Worm (Caenorhabditis elegans) whole organism, young adult: ENCODE measurements around the gene gtap-2.
A peak's percentile ranks its signal among the peaks of the same experiment; 100 is the strongest.

Experiments used
- B0019.2 ChIP-seq: fragments of 200-800 bp; sonication (Bioruptor generic); conservative IDR thresholded peaks from 2 replicates; pipeline ENCODE4 v1.3.6; 2022; ENCODE audit warnings: missing genetic modification reagents, missing genetic modification characterization, missing compliant biosample characterization
- D2030.7 ChIP-seq: fragments of 200-800 bp; sonication (Bioruptor generic); IDR thresholded peaks from 2 replicates; pipeline ENCODE4 v1.3.6; 2022; ENCODE audit warnings: missing genetic modification reagents, missing genetic modification characterization, missing compliant biosample characterization
- F10E7.11 ChIP-seq: sonication (generic microtip); optimal IDR thresholded peaks from 2 replicates; lab custom pipeline; 2017; ENCODE audit warnings: mild to moderate bottlenecking, missing genetic modification characterization, moderate library complexity, missing compliant biosample characterization
- F33H1.4 ChIP-seq: fragments of 200-800 bp; sonication (Bioruptor generic); IDR thresholded peaks from 2 replicates; pipeline ENCODE4 v1.3.6; 2022; ENCODE audit warnings: missing genetic modification reagents, missing genetic modification characterization, missing compliant biosample characterization
- F57A8.1 ChIP-seq: fragments of 200-800 bp; sonication (Bioruptor generic); optimal IDR thresholded peaks from 2 replicates; lab custom pipeline; 2018; ENCODE audit warnings: mild to moderate bottlenecking, missing genetic modification characterization, moderate library complexity, missing compliant biosample characterization
- T07F8.4 ChIP-seq: sonication (generic microtip); optimal IDR thresholded peaks from 2 replicates; lab custom pipeline; 2016; ENCODE audit warnings: mild to moderate bottlenecking, missing genetic modification characterization, moderate library complexity, missing compliant biosample characterization
- Y56A3A.18 ChIP-seq: fragments of 200-800 bp; sonication (Bioruptor generic); IDR thresholded peaks from 2 replicates; pipeline ENCODE4 v1.3.6; 2022; ENCODE audit warnings: missing genetic modification reagents, missing genetic modification characterization, missing compliant biosample characterization
- ama-1 ChIP-seq, 3 experiments: fragments of 150-350 bp in 1 of 3; sonication (generic microtip) in 2 of 3; optimal IDR thresholded peaks; 2 replicates each; lab custom pipeline; 2014 to 2018; ENCODE audit warnings: missing biosample characterization in 2 of 3, missing genetic modification characterization in 2 of 3, missing genetic modification reagents in 2 of 3
- aptf-3 ChIP-seq: fragments of 200-800 bp; sonication (Bioruptor generic); IDR thresholded peaks from 2 replicates; pipeline ENCODE4 v1.3.6; 2022; ENCODE audit warnings: missing genetic modification characterization, missing compliant biosample characterization
- attf-5 ChIP-seq: fragments of 200-800 bp; sonication (Bioruptor generic); optimal IDR thresholded peaks from 2 replicates; lab custom pipeline; 2018; ENCODE audit warnings: mild to moderate bottlenecking, missing genetic modification characterization, missing compliant biosample characterization
- bed-2 ChIP-seq: fragments of 200-800 bp; sonication (Bioruptor generic); IDR thresholded peaks from 2 replicates; pipeline ENCODE4 v1.3.6; 2022; ENCODE audit warnings: missing genetic modification reagents, missing genetic modification characterization, missing compliant biosample characterization
- ccch-3 ChIP-seq: fragments of 200-800 bp; sonication (Bioruptor generic); optimal IDR thresholded peaks from 2 replicates; lab custom pipeline; 2018; ENCODE audit warnings: mild to moderate bottlenecking, missing genetic modification characterization, missing compliant biosample characterization
- cebp-2 ChIP-seq: fragments of 200-800 bp; sonication (Bioruptor generic); IDR thresholded peaks from 2 replicates; pipeline ENCODE4 v1.3.6; 2022; ENCODE audit warnings: missing genetic modification characterization, missing compliant biosample characterization
- ceh-100 ChIP-seq: fragments of 200-800 bp; sonication (Bioruptor generic); IDR thresholded peaks from 2 replicates; pipeline ENCODE4 v1.3.6; 2022; ENCODE audit warnings: missing genetic modification reagents, missing genetic modification characterization, missing compliant biosample characterization
- ceh-27 ChIP-seq: fragments of 200-800 bp; sonication (Bioruptor generic); optimal IDR thresholded peaks from 2 replicates; lab custom pipeline; 2018; ENCODE audit warnings: mild to moderate bottlenecking, missing genetic modification characterization, moderate library complexity, missing compliant biosample characterization
- ceh-58 ChIP-seq: fragments of 200-800 bp; sonication (Bioruptor generic); IDR thresholded peaks from 2 replicates; pipeline ENCODE4 v1.3.6; 2022; ENCODE audit warnings: missing genetic modification characterization, missing compliant biosample characterization
- ceh-91 ChIP-seq: fragments of 200-800 bp; sonication (Bioruptor generic); IDR thresholded peaks from 2 replicates; pipeline ENCODE4 v1.3.6; 2022; ENCODE audit warnings: missing genetic modification reagents, missing genetic modification characterization, missing compliant biosample characterization
- dox-1 ChIP-seq: fragments of 200-800 bp; sonication (Bioruptor generic); IDR thresholded peaks from 2 replicates; pipeline ENCODE4 v1.3.6; 2022; ENCODE audit warnings: missing genetic modification reagents, missing genetic modification characterization, missing compliant biosample characterization
- egl-18 ChIP-seq: fragments of 200-800 bp; sonication (Bioruptor generic); IDR thresholded peaks from 2 replicates; pipeline ENCODE4 v1.3.6; 2022; ENCODE audit warnings: missing genetic modification reagents, missing genetic modification characterization, missing compliant biosample characterization
- fkh-3 ChIP-seq: sonication (generic microtip); optimal IDR thresholded peaks from 2 replicates; lab custom pipeline; 2016; ENCODE audit warnings: mild to moderate bottlenecking, missing genetic modification characterization, missing compliant biosample characterization
- gei-17 ChIP-seq: fragments of 200-800 bp; sonication (Bioruptor generic); optimal IDR thresholded peaks from 2 replicates; lab custom pipeline; 2018; ENCODE audit warnings: mild to moderate bottlenecking, missing genetic modification characterization, missing compliant biosample characterization
- him-1 ChIP-seq: sonication (generic microtip); optimal IDR thresholded peaks from 2 replicates; lab custom pipeline; 2016; ENCODE audit warnings: missing genotype, missing genetic modification reagents, missing genetic modification characterization, missing compliant biosample characterization
- hlh-26 ChIP-seq: fragments of 200-800 bp; sonication (Bioruptor generic); conservative IDR thresholded peaks from 2 replicates; pipeline ENCODE4 v1.3.6; 2022; ENCODE audit warnings: missing genetic modification reagents, missing genetic modification characterization, missing compliant biosample characterization
- let-526 ChIP-seq: fragments of 200-800 bp; sonication (Bioruptor generic); IDR thresholded peaks from 2 replicates; pipeline ENCODE4 v1.3.6; 2022; ENCODE audit warnings: missing genetic modification reagents, missing genetic modification characterization, missing compliant biosample characterization
- let-607 ChIP-seq, 2 experiments: fragments of 200-800 bp in 1 of 2; sonication (Bioruptor generic) in 1 of 2; sonication (generic microtip) in 1 of 2; optimal IDR thresholded peaks; 2 replicates each; lab custom pipeline; 2016 to 2018; ENCODE audit warnings: mild to moderate bottlenecking in 2 of 2, missing compliant biosample characterization in 2 of 2, missing genetic modification characterization in 2 of 2, moderate library complexity in 2 of 2, missing genotype in 1 of 2
- lin-26 ChIP-seq: fragments of 200-800 bp; sonication (Bioruptor generic); IDR thresholded peaks from 2 replicates; pipeline ENCODE4 v1.3.6; 2022; ENCODE audit warnings: missing genetic modification reagents, missing genetic modification characterization, missing compliant biosample characterization
- lin-35 ChIP-seq, 3 experiments: fragments of 150-350 bp in 2 of 3; sonication (generic microtip) in 1 of 3; optimal IDR thresholded peaks; 2 replicates each; lab custom pipeline; 2014 to 2018; ENCODE audit warnings: missing biosample characterization in 3 of 3, missing genetic modification characterization in 3 of 3, missing genetic modification reagents in 3 of 3
- lin-54 ChIP-seq: fragments of 200-800 bp; sonication (Bioruptor generic); optimal IDR thresholded peaks from 2 replicates; lab custom pipeline; 2018; ENCODE audit warnings: mild to moderate bottlenecking, missing genetic modification characterization, missing compliant biosample characterization
- lir-1 ChIP-seq: fragments of 200-800 bp; sonication (Bioruptor generic); conservative IDR thresholded peaks from 2 replicates; pipeline ENCODE4 v1.3.6; 2022; ENCODE audit warnings: missing genetic modification reagents, missing genetic modification characterization, missing compliant biosample characterization
- madf-8 ChIP-seq: fragments of 200-800 bp; sonication (Bioruptor generic); conservative IDR thresholded peaks from 2 replicates; pipeline ENCODE4 v1.3.6; 2022; ENCODE audit warnings: missing genetic modification reagents, missing genetic modification characterization, missing compliant biosample characterization
- nfya-2 ChIP-seq: fragments of 200-800 bp; sonication (Bioruptor generic); IDR thresholded peaks from 2 replicates; pipeline ENCODE4 v1.3.6; 2022; ENCODE audit warnings: missing genetic modification reagents, missing genetic modification characterization, missing compliant biosample characterization
- nhr-27 ChIP-seq: fragments of 200-800 bp; sonication (Bioruptor generic); optimal IDR thresholded peaks from 2 replicates; lab custom pipeline; 2018; ENCODE audit warnings: mild to moderate bottlenecking, missing genetic modification characterization, moderate library complexity, missing compliant biosample characterization
- nhr-90 ChIP-seq: sonication (generic microtip); optimal IDR thresholded peaks from 2 replicates; lab custom pipeline; 2016; ENCODE audit warnings: missing genotype, mild to moderate bottlenecking, missing genetic modification characterization, missing compliant biosample characterization
- pha-4 ChIP-seq: fragments of 150-350 bp; sonication (generic microtip); optimal IDR thresholded peaks from 2 replicates; lab custom pipeline; 2014; ENCODE audit warnings: missing biosample characterization, missing genetic modification reagents, missing genetic modification characterization
- repo-1 ChIP-seq: sonication (generic microtip); optimal IDR thresholded peaks from 2 replicates; lab custom pipeline; 2017; ENCODE audit warnings: mild to moderate bottlenecking, missing genetic modification characterization, missing compliant biosample characterization
- rpc-1 ChIP-seq, 2 experiments: fragments of 150-350 bp in 1 of 2; sonication (generic microtip) in 1 of 2; optimal IDR thresholded peaks; 2 replicates each; lab custom pipeline; 2014 to 2018; ENCODE audit warnings: missing biosample characterization in 1 of 2, missing genetic modification characterization in 1 of 2, missing genetic modification reagents in 1 of 2, missing genotype in 1 of 2
- snpc-1.3 ChIP-seq: sonication (generic microtip); optimal IDR thresholded peaks from 2 replicates; lab custom pipeline; 2017; ENCODE audit warnings: missing genetic modification characterization, mild to moderate bottlenecking, missing compliant biosample characterization, antibody characterized with exemption, moderate library complexity, missing genotype, missing genetic modification reagents; ENCODE audit not compliant: insufficient read depth
- snpc-4 ChIP-seq, 5 experiments: fragments of 150-350 bp in 1 of 5; sonication (generic microtip) in 4 of 5; optimal IDR thresholded peaks; 2 replicates each; lab custom pipeline; 2014 to 2018; ENCODE audit warnings: missing genetic modification characterization in 5 of 5, missing biosample characterization in 3 of 5, antibody characterized with exemption in 2 of 5, mild to moderate bottlenecking in 2 of 5, missing compliant biosample characterization in 2 of 5, missing genotype in 2 of 5, moderate library complexity in 2 of 5, missing genetic modification reagents in 1 of 5
- tbp1 ChIP-seq: fragments of 200-800 bp; sonication (Bioruptor generic); optimal IDR thresholded peaks from 2 replicates; lab custom pipeline; 2018; ENCODE audit warnings: mild to moderate bottlenecking, missing genetic modification characterization, missing compliant biosample characterization
- tbx-9 ChIP-seq: sonication (generic microtip); optimal IDR thresholded peaks from 2 replicates; lab custom pipeline; 2016; ENCODE audit warnings: borderline replicate concordance, missing genetic modification characterization, inconsistent platforms, missing compliant biosample characterization
- unc-130 ChIP-seq: sonication (generic microtip); optimal IDR thresholded peaks from 2 replicates; lab custom pipeline; 2016; ENCODE audit warnings: missing genetic modification reagents, missing genetic modification characterization, missing compliant biosample characterization
- unc-62 ChIP-seq: fragments of 150-350 bp; optimal IDR thresholded peaks from 2 replicates; lab custom pipeline; 2014; ENCODE audit warnings: missing biosample characterization, missing genetic modification reagents, missing genetic modification characterization
- ztf-18 ChIP-seq: sonication (generic microtip); optimal IDR thresholded peaks from 2 replicates; lab custom pipeline; 2016; ENCODE audit warnings: missing genotype, mild to moderate bottlenecking, missing genetic modification characterization, missing compliant biosample characterization
- ztf-22 ChIP-seq: fragments of 200-800 bp; sonication (Bioruptor generic); optimal IDR thresholded peaks from 2 replicates; lab custom pipeline; 2018; ENCODE audit warnings: mild to moderate bottlenecking, missing genetic modification characterization, moderate library complexity, missing compliant biosample characterization
- ztf-28 ChIP-seq: fragments of 200-800 bp; sonication (Bioruptor generic); IDR thresholded peaks from 2 replicates; pipeline ENCODE4 v1.3.6; 2022; ENCODE audit warnings: missing genetic modification reagents, missing genetic modification characterization, missing compliant biosample characterization
- ztf-6 ChIP-seq: fragments of 200-800 bp; sonication (Bioruptor generic); IDR thresholded peaks from 2 replicates; pipeline ENCODE4 v1.3.6; 2022; ENCODE audit warnings: missing genetic modification reagents, missing genetic modification characterization, missing compliant biosample characterization

The gtap-2 gene

ce11 chrIII:9793592-9794417 is 14.5 kb upstream of the gtap-2 start, which contains the start of the genes R10E11.9 and mcm-6 (continued):
- TF ChIP-seq ama-1 (optimal IDR thresholded peaks at IDR 0.05; lab: Kevin White, UChicago) (no peak), ama-1 (GFP tag; optimal IDR thresholded peaks at IDR 0.05; lab: Kevin White, UChicago) (no peak), ztf-28 (no peak), nhr-27 (tag; lab: Kevin White, UChicago) (no peak), tbp1 (GFP tag; lab: Kevin White, UChicago) (no peak), nhr-90 (no peak), cebp-2 (GFP tag; lab: Robert Waterston, UW) (no peak), bed-2 (GFP tag; lab: Robert Waterston, UW) (no peak), lin-54 (GFP tag; lab: Kevin White, UChicago) (peak; percentile 80), repo-1 (tag; lab: Kevin White, UChicago) (no peak), ztf-22 (no peak), ceh-91 (peak; percentile 72), F57A8.1 (GFP tag; lab: Kevin White, UChicago) (no peak), unc-62 (GFP tag; lab: Kevin White, UChicago) (no peak), ceh-58 (no peak), let-607 (tag; optimal IDR thresholded peaks at IDR 0.05; lab: Kevin White, UChicago) (no peak), ztf-18 (tag; lab: Kevin White, UChicago) (no peak), nfya-2 (no peak), gei-17 (GFP tag; lab: Kevin White, UChicago) (no peak), dox-1 (peak; percentile 68), ztf-6 (GFP tag; lab: Robert Waterston, UW) (no peak), rpc-1 (optimal IDR thresholded peaks at IDR 0.05; lab: Kevin White, UChicago) (no peak), rpc-1 (tag; optimal IDR thresholded peaks at IDR 0.05; lab: Kevin White, UChicago) (no peak), snpc-1.3 (tag; lab: Kevin White, UChicago) (no peak), ceh-27 (no peak), egl-18 (no peak), hlh-26 (GFP tag; lab: Robert Waterston, UW) (no peak), T07F8.4 (tag; lab: Kevin White, UChicago) (no peak), F33H1.4 (peak; percentile 86), Y56A3A.18 (GFP tag; lab: Robert Waterston, UW) (no peak), lin-26 (GFP tag; lab: Robert Waterston, UW) (no peak), B0019.2 (GFP tag; lab: Robert Waterston, UW) (no peak), him-1 (tag; lab: Kevin White, UChicago) (peak; percentile 52)

DNA sequence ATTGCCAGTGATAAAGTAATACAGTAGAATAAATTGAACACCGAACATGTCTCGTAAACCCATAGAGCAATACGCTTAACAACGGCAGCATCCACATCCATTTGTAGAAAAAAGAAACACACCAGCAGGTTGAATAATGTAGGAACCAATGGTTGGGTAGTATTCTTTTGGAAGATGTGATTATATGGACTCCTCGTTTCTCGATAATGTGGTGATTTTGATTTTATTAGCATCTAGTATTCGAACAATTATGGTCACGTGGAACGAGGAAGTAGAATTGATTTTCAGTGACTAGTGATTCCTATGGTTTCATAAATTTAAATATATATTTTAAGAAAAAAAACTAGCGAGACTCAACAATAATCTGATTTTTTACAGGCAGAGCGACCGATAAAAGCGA is 11.9 kb upstream of the gtap-2 start, which contains the start of gene srxa-10:
TSS of gene srxa-10 (minus strand) at position 101 of the 400 bp plus-strand sequence.
- TF ChIP-seq fkh-3 (tag; lab: Kevin White, UChicago), result no peak
- TF ChIP-seq snpc-4 (GFP tag; optimal IDR thresholded peaks at IDR 0.05; lab: Kevin White, UChicago), result no peak
- no peak for TF ChIP-seq snpc-4 (tag; optimal IDR thresholded peaks at IDR 0.05; lab: Kevin White, UChicago)
- TF ChIP-seq D2030.7 (GFP tag; lab: Robert Waterston, UW), result no peak
- TF ChIP-seq pha-4 (tag; lab: Kevin White, UChicago), result no peak
- no peak for TF ChIP-seq ccch-3 (GFP tag; lab: Kevin White, UChicago)
- no peak for TF ChIP-seq lin-35 (GFP tag; optimal IDR thresholded peaks at IDR 0.05; lab: Kevin White, UChicago)
- TF ChIP-seq lir-1 (GFP tag; lab: Robert Waterston, UW), result no peak
- TF ChIP-seq let-526 (GFP tag; lab: Robert Waterston, UW), result no peak
- no peak for TF ChIP-seq tbx-9
- no peak for TF ChIP-seq ceh-100 (GFP tag; lab: Robert Waterston, UW)
- no peak for TF ChIP-seq F10E7.11 (tag; lab: Kevin White, UChicago)
- TF ChIP-seq madf-8 (GFP tag; lab: Robert Waterston, UW), result no peak
- no peak for TF ChIP-seq ztf-18 (tag; lab: Kevin White, UChicago)
- TF ChIP-seq unc-130, result no peak
- TF ChIP-seq aptf-3 (GFP tag; lab: Robert Waterston, UW), result no peak
- no peak for TF ChIP-seq lin-54 (GFP tag; lab: Kevin White, UChicago)
- TF ChIP-seq attf-5 (GFP tag; lab: Kevin White, UChicago), result no peak
- TF ChIP-seq ama-1 (optimal IDR thresholded peaks at IDR 0.05; lab: Kevin White, UChicago), result no peak
- TF ChIP-seq ama-1 (GFP tag; optimal IDR thresholded peaks at IDR 0.05; lab: Kevin White, UChicago), result no peak
